Worm (Caenorhabditis elegans): Measurements from ENCODE around the gene R09E12.9.
A peak's percentile ranks its signal among the peaks of the same experiment; 100 is the strongest.

Gene R09E12.9

ce11 chrV:804485-804884 is 27.1 kb downstream of the R09E12.9 start, which contains the start of gene nhr-270:
Gene nhr-270 (minus strand): TSS chrV:804741.
- no peak for TF ChIP-seq unc-30 (tag; optimal IDR thresholded peaks at IDR 0.05)
- no peak for TF ChIP-seq unc-86 (tag; optimal IDR thresholded peaks at IDR 0.05)
- peak; percentile 41 for TF ChIP-seq nhr-85 (tag)
- TF ChIP-seq dsc-1 (tag; optimal IDR thresholded peaks at IDR 0.05), result no peak
- TF ChIP-seq lin-14 (GFP tag; optimal IDR thresholded peaks at IDR 0.05), result peak; percentile 32

ce11 chrV:808260-808659 is 30.9 kb downstream of the R09E12.9 start:
- TF ChIP-seq F16B12.6 (tag; optimal IDR thresholded peaks at IDR 0.05) (no peak), nhr-77 (tag; optimal IDR thresholded peaks at IDR 0.05) (no peak), mep-1 (tag; optimal IDR thresholded peaks at IDR 0.05) (no peak), C04F5.9 (tag; optimal IDR thresholded peaks at IDR 0.05) (no peak), mdl-1 (tag; optimal IDR thresholded peaks at IDR 0.05) (no peak), nhr-19 (GFP tag; conservative IDR thresholded peaks at IDR 0.05) (no peak), snu-23 (GFP tag; optimal IDR thresholded peaks at IDR 0.05) (no peak), unc-130 (tag; optimal IDR thresholded peaks at IDR 0.05) (no peak), mef-2 (tag; optimal IDR thresholded peaks at IDR 0.05) (no peak), nhr-84 (tag; optimal IDR thresholded peaks at IDR 0.05) (no peak), ceh-88 (GFP tag; IDR thresholded peaks at IDR 0.05) (no peak), hpl-2 (GFP tag; optimal IDR thresholded peaks at IDR 0.05) (no peak), lin-15B (tag; optimal IDR thresholded peaks at IDR 0.05) (no peak), hlh-17 (GFP tag; optimal IDR thresholded peaks at IDR 0.05; ENCODE audit: borderline replicate concordance) (no peak), fkh-8 (tag; optimal IDR thresholded peaks at IDR 0.05) (no peak), isw-1 (GFP tag; IDR thresholded peaks at IDR 0.05) (no peak), efl-1 (optimal IDR thresholded peaks at IDR 0.05) (no peak), efl-1 (GFP tag; optimal IDR thresholded peaks at IDR 0.05 in 1 of 2) (no peak)

- no peak for TF ChIP-seq alr-1 (tag; optimal IDR thresholded peaks at IDR 0.05; ENCODE audit: borderline replicate concordance)
- no peak for TF ChIP-seq ceh-90 (tag; optimal IDR thresholded peaks at IDR 0.05)
- no peak for TF ChIP-seq nhr-12 (tag; optimal IDR thresholded peaks at IDR 0.05)
- TF ChIP-seq tbx-2 (tag; optimal IDR thresholded peaks at IDR 0.05), result no peak
- TF ChIP-seq snpc-4 (tag; optimal IDR thresholded peaks at IDR 0.05), result no peak
- TF ChIP-seq vab-15 (tag; optimal IDR thresholded peaks at IDR 0.05), result no peak
- no peak for TF ChIP-seq jun-1 (tag; optimal IDR thresholded peaks at IDR 0.05)
- no peak for TF ChIP-seq blmp-1 (tag; optimal IDR thresholded peaks at IDR 0.05)
- peak; percentile 12 for TF ChIP-seq ces-1 (GFP tag; optimal IDR thresholded peaks at IDR 0.05)
- TF ChIP-seq tlp-1 (tag; optimal IDR thresholded peaks at IDR 0.05), result no peak
- TF ChIP-seq zag-1 (tag; optimal IDR thresholded peaks at IDR 0.05), result no peak
- TF ChIP-seq unc-130 (tag; optimal IDR thresholded peaks at IDR 0.05), result no peak
- TF ChIP-seq lir-3 (tag; optimal IDR thresholded peaks at IDR 0.05; ENCODE audit: poor library complexity), result no peak
- TF ChIP-seq dpl-1 (GFP tag; optimal IDR thresholded peaks at IDR 0.05), result no peak
- TF ChIP-seq dsc-1 (tag; optimal IDR thresholded peaks at IDR 0.05), result peak; percentile 46
- no peak for TF ChIP-seq nhr-90 (tag; optimal IDR thresholded peaks at IDR 0.05; ENCODE audit: poor library complexity)
- peak; percentile 39 for TF ChIP-seq fkh-10 (GFP tag; optimal IDR thresholded peaks at IDR 0.05)
- peak in 1 of 2 experiments; percentile 2 for TF ChIP-seq efl-1 (optimal IDR thresholded peaks at IDR 0.05)
- peak in 1 of 2 experiments; percentile 84 for TF ChIP-seq efl-1 (GFP tag; optimal IDR thresholded peaks at IDR 0.05 in 1 of 2)
- no peak for TF ChIP-seq fkh-4 (tag; optimal IDR thresholded peaks at IDR 0.05; ENCODE audit: borderline replicate concordance)
- TF ChIP-seq nhr-20 (tag; optimal IDR thresholded peaks at IDR 0.05), result peak; percentile 32
- no peak for TF ChIP-seq nhr-77 (tag; optimal IDR thresholded peaks at IDR 0.05)
- TF ChIP-seq C34B4.2 (tag; optimal IDR thresholded peaks at IDR 0.05), result no peak
- no peak for TF ChIP-seq ceh-88 (GFP tag; IDR thresholded peaks at IDR 0.05)
- TF ChIP-seq pqm-1 (tag; optimal IDR thresholded peaks at IDR 0.05), result no peak
- peak in 1 of 3 experiments; percentile 39 for TF ChIP-seq ceh-82 (tag; optimal IDR thresholded peaks at IDR 0.05)
- TF ChIP-seq unc-62 (GFP tag; optimal IDR thresholded peaks at IDR 0.05), result no peak
- TF ChIP-seq ceh-8 (GFP tag; optimal IDR thresholded peaks at IDR 0.05), result no peak
- no peak for TF ChIP-seq aha-1 (tag; optimal IDR thresholded peaks at IDR 0.05)
- peak; percentile 16 for TF ChIP-seq swsn-7 (tag; optimal IDR thresholded peaks at IDR 0.05)
- TF ChIP-seq skn-1 (tag; optimal IDR thresholded peaks at IDR 0.05), result peak; percentile 8
- no peak for TF ChIP-seq nhr-19 (GFP tag; conservative IDR thresholded peaks at IDR 0.05)
- peak; percentile 28 for TF ChIP-seq snu-23 (GFP tag; optimal IDR thresholded peaks at IDR 0.05)
Measured at ce11 chrV:810281-810862, 33.0 kb downstream of the R09E12.9 start, which contains the start of gene R13D11.4. Gene R13D11.4 (plus strand): TSS chrV:810812.

Measured in whole organism, L1 larva.